Fruit fly (Drosophila melanogaster): ENCODE results near the gene CG31735.

dm6 chr2L:15853826-15854225, 41.4 kb upstream of the CG31735 start, which contains the start of gene Tektin-A:
- TF ChIP-seq CG8478 (optimal IDR thresholded peaks at IDR 0.05) (no peak), pan (optimal IDR thresholded peaks at IDR 0.05) (no peak), Dll (optimal IDR thresholded peaks at IDR 0.05) (no peak)

All from whole organism.